Worm (Caenorhabditis elegans) whole organism, L4 larva: Measurements from ENCODE around the gene tofu-1.

Experiments
- R02D3.7 ChIP-seq: fragments of 150-350 bp; sonication (generic microtip); optimal IDR thresholded peaks from 3 replicates; lab custom pipeline; 2014; ENCODE audit warnings: missing biosample characterization, missing genetic modification characterization
- ZK337.2 ChIP-seq: fragments of 200-800 bp; sonication (Bioruptor generic); IDR thresholded peaks from 2 replicates; pipeline ENCODE4 v1.3.6; 2022; ENCODE audit warnings: missing genetic modification reagents, missing genetic modification characterization, missing compliant biosample characterization
- ZK546.5 ChIP-seq, 2 experiments: sonication (generic microtip); optimal IDR thresholded peaks; 2 replicates each; lab custom pipeline; 2017; ENCODE audit warnings: missing biosample characterization in 2 of 2, missing genetic modification characterization in 2 of 2
- aly-2 ChIP-seq: sonication (generic microtip); optimal IDR thresholded peaks from 2 replicates; lab custom pipeline; 2018; ENCODE audit warnings: missing biosample characterization, missing genetic modification characterization
- ceh-20 ChIP-seq: fragments of 200-800 bp; sonication (Bioruptor generic); IDR thresholded peaks from 2 replicates; pipeline ENCODE4 v1.3.6; 2022; ENCODE audit warnings: missing genetic modification reagents, missing genetic modification characterization, missing compliant biosample characterization
- ceh-32 ChIP-seq: sonication (generic microtip); optimal IDR thresholded peaks from 2 replicates; lab custom pipeline; 2016; ENCODE audit warnings: mild to moderate bottlenecking, missing genetic modification characterization, missing compliant biosample characterization; ENCODE audit not compliant: poor library complexity
- cey-2 ChIP-seq: sonication (generic microtip); optimal IDR thresholded peaks from 3 replicates; lab custom pipeline; 2017; ENCODE audit warnings: missing genetic modification characterization, mild to moderate bottlenecking, missing compliant biosample characterization, antibody characterized with exemption, borderline replicate concordance; ENCODE audit not compliant: insufficient read depth
- ctbp-1 ChIP-seq: fragments of 200-800 bp; sonication (Bioruptor generic); IDR thresholded peaks from 2 replicates; pipeline ENCODE4 v1.3.6; 2022; ENCODE audit warnings: missing genetic modification reagents, missing genetic modification characterization, missing compliant biosample characterization
- daf-19 ChIP-seq: fragments of 200-800 bp; sonication (Bioruptor generic); conservative IDR thresholded peaks from 2 replicates; pipeline ENCODE4 v1.3.6; 2022; ENCODE audit warnings: missing genetic modification characterization, missing compliant biosample characterization
- daf-8 ChIP-seq: fragments of 200-800 bp; sonication (Bioruptor generic); IDR thresholded peaks from 2 replicates; pipeline ENCODE4 v1.3.6; 2022; ENCODE audit warnings: missing genetic modification characterization, missing compliant biosample characterization
- dmd-8 ChIP-seq: fragments of 200-800 bp; sonication (Bioruptor generic); IDR thresholded peaks from 2 replicates; pipeline ENCODE4 v1.3.6; 2022; ENCODE audit warnings: missing genetic modification characterization, missing compliant biosample characterization
- dmd-9 ChIP-seq: fragments of 200-800 bp; sonication (Bioruptor generic); IDR thresholded peaks from 2 replicates; pipeline ENCODE4 v1.3.6; 2022; ENCODE audit warnings: missing genetic modification reagents, missing genetic modification characterization, missing compliant biosample characterization
- dpl-1 ChIP-seq: fragments of 150-350 bp; optimal IDR thresholded peaks from 2 replicates; lab custom pipeline; 2014; ENCODE audit warnings: missing biosample characterization, missing genetic modification reagents, missing genetic modification characterization
- duxl-1 ChIP-seq: sonication (generic microtip); optimal IDR thresholded peaks from 2 replicates; lab custom pipeline; 2016; ENCODE audit warnings: mild to moderate bottlenecking, missing genetic modification characterization, moderate library complexity, missing compliant biosample characterization; ENCODE audit not compliant: poor library complexity
- dve-1 ChIP-seq: sonication (generic microtip); optimal IDR thresholded peaks from 2 replicates; lab custom pipeline; 2017; ENCODE audit warnings: antibody characterized with exemption, mild to moderate bottlenecking, missing genetic modification characterization, missing compliant biosample characterization; ENCODE audit not compliant: insufficient read depth
- egl-27 ChIP-seq: sonication (generic microtip); optimal IDR thresholded peaks from 3 replicates; lab custom pipeline; 2017; ENCODE audit warnings: missing biosample characterization, missing genetic modification reagents, missing genetic modification characterization
- egl-43 ChIP-seq: fragments of 200-800 bp; sonication (Bioruptor generic); IDR thresholded peaks from 2 replicates; pipeline ENCODE4 v1.3.6; 2022; ENCODE audit warnings: missing genetic modification reagents, missing genetic modification characterization, missing compliant biosample characterization
- fos-1 ChIP-seq: fragments of 150-350 bp; optimal IDR thresholded peaks from 2 replicates; lab custom pipeline; 2014; ENCODE audit warnings: missing biosample characterization, missing genetic modification characterization
- hmg-1.1 ChIP-seq: fragments of 200-800 bp; sonication (Bioruptor generic); IDR thresholded peaks from 2 replicates; pipeline ENCODE4 v1.3.6; 2022; ENCODE audit warnings: missing genetic modification reagents, missing genetic modification characterization, missing compliant biosample characterization
- jun-1 ChIP-seq: fragments of 150-350 bp; optimal IDR thresholded peaks from 2 replicates; lab custom pipeline; 2014; ENCODE audit warnings: missing biosample characterization, missing genetic modification reagents, missing genetic modification characterization
- lim-7 ChIP-seq: fragments of 200-800 bp; sonication (Bioruptor generic); IDR thresholded peaks from 2 replicates; pipeline ENCODE4 v1.3.6; 2022; ENCODE audit warnings: missing genetic modification characterization, missing compliant biosample characterization
- lin-13 ChIP-seq: fragments of 150-350 bp; optimal IDR thresholded peaks from 2 replicates; lab custom pipeline; 2014; ENCODE audit warnings: missing biosample characterization, missing genetic modification reagents, missing genetic modification characterization
- lin-29 ChIP-seq: fragments of 200-800 bp; sonication (Bioruptor generic); IDR thresholded peaks from 2 replicates; pipeline ENCODE4 v1.3.6; 2022; ENCODE audit warnings: missing genetic modification reagents, missing genetic modification characterization, missing compliant biosample characterization
- lin-38 ChIP-seq: fragments of 200-800 bp; sonication (Bioruptor generic); IDR thresholded peaks from 2 replicates; pipeline ENCODE4 v1.3.6; 2022; ENCODE audit warnings: missing genetic modification reagents, missing genetic modification characterization, missing compliant biosample characterization
- lin-39 ChIP-seq: fragments of 150-350 bp; optimal IDR thresholded peaks from 2 replicates; lab custom pipeline; 2014; ENCODE audit warnings: missing biosample characterization, missing genetic modification reagents, missing genetic modification characterization
- lsy-2 ChIP-seq, 2 experiments: fragments of 150-350 bp in 1 of 2; sonication (generic microtip) in 1 of 2; optimal IDR thresholded peaks; 2 replicates each; lab custom pipeline; 2014 to 2017; ENCODE audit warnings: missing biosample characterization in 2 of 2, missing genetic modification characterization in 2 of 2
- madf-5 ChIP-seq, 2 experiments: fragments of 200-800 bp; sonication (Bioruptor generic); IDR thresholded peaks; 2 replicates each; pipeline ENCODE4 v1.3.6; 2022; ENCODE audit warnings: missing compliant biosample characterization in 2 of 2, missing genetic modification characterization in 2 of 2
- madf-9 ChIP-seq: fragments of 200-800 bp; sonication (Bioruptor generic); conservative IDR thresholded peaks from 2 replicates; pipeline ENCODE4 v1.3.6; 2022; ENCODE audit warnings: missing genetic modification reagents, missing genetic modification characterization, missing compliant biosample characterization
- mdl-1 ChIP-seq, 2 experiments: fragments of 150-350 bp in 1 of 2; sonication (generic microtip) in 1 of 2; optimal IDR thresholded peaks; 2 replicates each; lab custom pipeline; 2014 to 2017; ENCODE audit warnings: missing biosample characterization in 2 of 2, missing genetic modification characterization in 2 of 2
- mep-1 ChIP-seq: fragments of 150-350 bp; sonication (generic microtip); optimal IDR thresholded peaks from 3 replicates; lab custom pipeline; 2014; ENCODE audit warnings: missing biosample characterization, missing genetic modification characterization
- mes-2 ChIP-seq: sonication (generic microtip); optimal IDR thresholded peaks from 2 replicates; lab custom pipeline; 2016; ENCODE audit warnings: missing genotype, mild to moderate bottlenecking, missing genetic modification characterization, missing compliant biosample characterization; ENCODE audit not compliant: poor library complexity, severe bottlenecking
- nhr-28 ChIP-seq: fragments of 150-350 bp; optimal IDR thresholded peaks from 2 replicates; lab custom pipeline; 2014; ENCODE audit warnings: missing biosample characterization, missing genetic modification characterization
- nhr-42 ChIP-seq: fragments of 200-800 bp; sonication (Bioruptor generic); IDR thresholded peaks from 2 replicates; pipeline ENCODE4 v1.3.6; 2022; ENCODE audit warnings: missing genetic modification characterization, missing compliant biosample characterization
- nhr-6 ChIP-seq: fragments of 150-350 bp; optimal IDR thresholded peaks from 2 replicates; lab custom pipeline; 2014; ENCODE audit warnings: missing biosample characterization, missing genetic modification characterization
- pqm-1 ChIP-seq: sonication (generic microtip); optimal IDR thresholded peaks from 2 replicates; lab custom pipeline; 2017; ENCODE audit warnings: missing biosample characterization, missing genetic modification characterization
- rbr-2 ChIP-seq: sonication (generic microtip); optimal IDR thresholded peaks from 2 replicates; lab custom pipeline; 2016; ENCODE audit warnings: missing genotype, missing genetic modification characterization, missing compliant biosample characterization
- saeg-2 ChIP-seq: fragments of 200-800 bp; sonication (Bioruptor generic); IDR thresholded peaks from 2 replicates; pipeline ENCODE4 v1.3.6; 2022; ENCODE audit warnings: missing genetic modification reagents, missing genetic modification characterization, missing compliant biosample characterization
- sdz-12 ChIP-seq: fragments of 200-800 bp; sonication (Bioruptor generic); optimal IDR thresholded peaks from 2 replicates; lab custom pipeline; 2018; ENCODE audit warnings: mild to moderate bottlenecking, missing genetic modification characterization, missing compliant biosample characterization
- spr-1 ChIP-seq: sonication (generic microtip); optimal IDR thresholded peaks from 2 replicates; lab custom pipeline; 2016; ENCODE audit warnings: mild to moderate bottlenecking, missing genetic modification characterization, missing compliant biosample characterization
- tag-97 ChIP-seq: fragments of 200-800 bp; sonication (Bioruptor generic); IDR thresholded peaks from 2 replicates; pipeline ENCODE4 v1.3.6; 2022; ENCODE audit warnings: missing genetic modification characterization, missing compliant biosample characterization
- tra-1 ChIP-seq: fragments of 200-800 bp; sonication (Bioruptor generic); IDR thresholded peaks from 2 replicates; pipeline ENCODE4 v1.3.6; 2022; ENCODE audit warnings: missing genetic modification reagents, missing genetic modification characterization, missing compliant biosample characterization
- unc-130 ChIP-seq: sonication (generic microtip); optimal IDR thresholded peaks from 2 replicates; lab custom pipeline; 2016; ENCODE audit warnings: missing genetic modification reagents, missing genetic modification characterization, missing compliant biosample characterization
- unc-39 ChIP-seq: sonication (generic microtip); optimal IDR thresholded peaks from 2 replicates; lab custom pipeline; 2017; ENCODE audit warnings: missing biosample characterization, missing genetic modification characterization
- zag-1 ChIP-seq: fragments of 150-350 bp; optimal IDR thresholded peaks from 2 replicates; lab custom pipeline; 2014; ENCODE audit warnings: missing biosample characterization, missing genetic modification characterization
- zfp-3 ChIP-seq: fragments of 200-800 bp; sonication (Bioruptor generic); conservative IDR thresholded peaks from 2 replicates; pipeline ENCODE4 v1.3.6; 2022; ENCODE audit warnings: missing genetic modification reagents, missing genetic modification characterization, missing compliant biosample characterization
- zip-11 ChIP-seq: fragments of 200-800 bp; sonication (Bioruptor generic); IDR thresholded peaks from 2 replicates; pipeline ENCODE4 v1.3.6; 2022; ENCODE audit warnings: missing genetic modification characterization, missing compliant biosample characterization
- zip-2 ChIP-seq: fragments of 150-350 bp; optimal IDR thresholded peaks from 2 replicates; lab custom pipeline; 2014; ENCODE audit warnings: missing biosample characterization, missing genetic modification characterization
- ztf-11 ChIP-seq: fragments of 150-350 bp; optimal IDR thresholded peaks from 2 replicates; lab custom pipeline; 2014; ENCODE audit warnings: missing biosample characterization, missing genetic modification characterization

Gene tofu-1

DNA sequence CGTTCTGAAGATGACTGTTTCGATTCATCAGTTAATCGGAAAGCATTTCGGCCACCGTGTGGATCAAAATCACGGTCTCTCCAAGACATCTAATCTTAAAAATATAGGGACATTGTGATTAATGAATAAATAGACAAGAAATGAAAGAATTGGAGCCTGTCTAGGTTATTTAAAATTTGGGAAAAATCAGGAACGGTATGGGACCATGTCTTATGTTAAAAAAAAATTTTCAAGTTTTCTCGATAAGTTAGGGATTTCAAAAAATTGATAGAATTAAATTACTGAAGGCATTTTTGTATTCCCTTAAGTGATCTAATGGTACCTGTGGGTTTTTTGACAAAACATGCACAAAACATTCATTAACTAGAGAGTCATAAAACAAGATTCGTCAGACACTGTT is 4.8 kb upstream of the tofu-1 start, which contains the start of gene unc-41:
Gene unc-41, minus strand, starts transcription at position 101 of the 400 bp plus-strand sequence.
- TF ChIP-seq fos-1 (no peak), jun-1 (tag; lab: Kevin White, UChicago) (no peak)

DNA sequence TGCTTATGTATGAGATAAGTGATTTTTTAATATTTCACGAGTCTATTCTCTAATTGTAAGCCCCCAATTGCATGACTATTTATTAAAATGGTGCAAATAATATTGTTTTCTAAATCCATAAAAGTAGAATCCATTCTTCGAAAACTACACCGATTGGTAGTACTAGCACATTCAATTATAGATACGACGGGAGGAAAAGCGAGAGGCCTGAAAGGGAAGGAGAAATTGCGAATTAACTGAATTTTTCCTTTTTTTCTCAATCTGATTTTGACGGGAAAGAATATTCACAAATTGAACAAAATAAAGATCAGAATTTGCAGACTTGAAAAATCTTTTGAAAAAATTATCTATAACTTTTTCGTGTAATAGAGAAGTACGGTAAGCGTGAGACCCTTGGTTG is 3.7 kb upstream of the tofu-1 start:
- no peak for TF ChIP-seq lin-38
- no peak for TF ChIP-seq ZK337.2
- TF ChIP-seq mes-2, result no peak
- TF ChIP-seq ZK546.5 (tag; optimal IDR thresholded peaks at IDR 0.05; lab: Kevin White, UChicago), result no peak
- no peak for TF ChIP-seq rbr-2 (tag; lab: Kevin White, UChicago)
- TF ChIP-seq daf-8 (GFP tag; lab: Robert Waterston, UW), result no peak
- no peak for TF ChIP-seq tra-1 (GFP tag; lab: Robert Waterston, UW)
- TF ChIP-seq lin-29 (GFP tag; lab: Robert Waterston, UW), result no peak

DNA sequence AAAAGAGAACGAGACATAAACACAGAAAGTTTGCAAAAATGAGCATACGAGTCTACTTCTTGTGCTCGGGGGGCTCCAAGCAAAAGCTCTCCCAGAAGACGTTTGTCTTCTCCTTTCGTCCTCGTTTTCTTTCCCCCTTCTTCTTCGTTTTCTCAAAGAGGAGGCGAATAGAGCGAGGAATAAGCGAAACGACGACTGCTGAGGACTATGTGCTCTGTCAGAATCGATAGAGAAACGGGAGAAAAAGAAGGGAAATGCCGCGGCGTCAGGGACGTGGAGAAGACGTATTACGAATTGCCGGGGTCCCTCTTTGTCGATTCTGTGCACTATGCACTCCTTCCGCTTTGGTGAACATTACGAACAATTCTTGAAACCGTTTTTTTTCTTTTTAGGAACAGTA is 2.5 kb upstream of the tofu-1 start:
- TF ChIP-seq R02D3.7 (tag; lab: Kevin White, UChicago) (no peak), lin-39 (tag; lab: Kevin White, UChicago) (no peak), madf-9 (GFP tag; lab: Robert Waterston, UW) (no peak), ceh-32 (no peak), zip-11 (GFP tag; lab: Robert Waterston, UW) (no peak), egl-43 (GFP tag; lab: Robert Waterston, UW) (peak; percentile 65; the same call in 1 of the 2 replicates), cey-2 (tag; lab: Kevin White, UChicago) (no peak), daf-8 (GFP tag; lab: Robert Waterston, UW) (no peak), tag-97 (GFP tag; lab: Robert Waterston, UW) (no peak), mdl-1 (tag; optimal IDR thresholded peaks at IDR 0.05; lab: Kevin White, UChicago) (no peak), lin-38 (peak; percentile 52), nhr-28 (no peak), lin-13 (GFP tag; lab: Kevin White, UChicago) (no peak), egl-27 (tag; lab: Kevin White, UChicago) (no peak), sdz-12 (GFP tag; lab: Kevin White, UChicago) (no peak), unc-130 (GFP tag; lab: Kevin White, UChicago) (peak; percentile 11), mes-2 (no peak), nhr-42 (GFP tag; lab: Robert Waterston, UW) (no peak), dve-1 (no peak), lin-29 (GFP tag; lab: Robert Waterston, UW) (no peak), spr-1 (tag; lab: Kevin White, UChicago) (no peak), saeg-2 (GFP tag; lab: Robert Waterston, UW) (no peak), pqm-1 (no peak), lsy-2 (tag; optimal IDR thresholded peaks at IDR 0.05; lab: Kevin White, UChicago) (peak in 1 of 2 experiments; percentile 41), madf-5 (GFP tag; IDR thresholded peaks at IDR 0.05; lab: Robert Waterston, UW) (no peak), mep-1 (peak; percentile 20), hmg-1.1 (0 out of 2 replicates have a peak, but pooled peaks have one; percentile 15), unc-39 (tag; lab: Kevin White, UChicago) (no peak), ceh-20 (GFP tag; lab: Robert Waterston, UW) (no peak), ctbp-1 (GFP tag; lab: Robert Waterston, UW) (0 out of 2 replicates have a peak, but pooled peaks have one; percentile 35), dmd-9 (GFP tag; lab: Robert Waterston, UW) (no peak), aly-2 (tag; lab: Kevin White, UChicago) (no peak), nhr-6 (tag; lab: Kevin White, UChicago) (no peak), daf-19 (GFP tag; lab: Robert Waterston, UW) (no peak), lim-7 (no peak), ZK337.2 (no peak), dmd-8 (no peak), ztf-11 (no peak), dpl-1 (no peak), duxl-1 (no peak), zip-2 (no peak), zfp-3 (GFP tag; lab: Robert Waterston, UW) (no peak), zag-1 (tag; lab: Kevin White, UChicago) (no peak)
